Worm (Caenorhabditis elegans): ENCODE data around the gene C01B10.3.

DNA sequence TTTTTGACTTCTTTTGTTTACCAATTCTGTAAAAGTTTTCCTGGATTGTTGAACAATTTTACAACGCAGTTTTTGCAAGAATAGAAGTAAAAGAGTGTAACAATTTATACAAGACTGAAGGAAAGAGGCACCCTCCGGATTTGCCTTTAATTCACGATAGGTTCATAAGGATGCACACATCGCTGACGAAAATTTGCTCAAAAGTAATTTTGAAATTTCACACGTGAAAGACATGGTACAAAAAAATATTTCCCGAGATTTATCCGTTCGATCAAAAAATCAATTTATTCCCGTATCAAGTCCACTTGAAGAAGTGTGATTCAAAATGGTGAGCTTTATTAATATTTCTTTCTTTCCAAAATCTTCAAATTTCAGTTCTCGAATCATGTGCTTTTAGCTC lies 43.2 kb downstream of the C01B10.3 start, which contains the start of gene C43G2.3:
- TF ChIP-seq snpc-4 (GFP tag; optimal IDR thresholded peaks at IDR 0.05) (no peak), snpc-4 (tag; optimal IDR thresholded peaks at IDR 0.05) (no peak), efl-1 (GFP tag; optimal IDR thresholded peaks at IDR 0.05) (no peak), B0261.1 (tag; optimal IDR thresholded peaks at IDR 0.05) (no peak), athp-1 (tag; optimal IDR thresholded peaks at IDR 0.05) (no peak), F55B11.4 (tag; optimal IDR thresholded peaks at IDR 0.05; ENCODE audit: borderline replicate concordance, insufficient read depth) (no peak), ztf-18 (tag; optimal IDR thresholded peaks at IDR 0.05) (no peak), unc-130 (GFP tag; optimal IDR thresholded peaks at IDR 0.05) (no peak), F22D6.2 (tag; optimal IDR thresholded peaks at IDR 0.05) (no peak), rcor-1 (GFP tag; IDR thresholded peaks at IDR 0.05) (no peak)

Measured in whole organism, young adult.